Worm (Caenorhabditis elegans) whole organism, L1 larva: ENCODE data around the gene K09A9.6.

Experiments
- C04F5.9 ChIP-seq: sonication (generic microtip); optimal IDR thresholded peaks from 2 replicates; lab custom pipeline; 2016; ENCODE audit warnings: missing genetic modification characterization, missing compliant biosample characterization
- C34B4.2 ChIP-seq: sonication (generic microtip); optimal IDR thresholded peaks from 2 replicates; lab custom pipeline; 2017; ENCODE audit warnings: mild to moderate bottlenecking, missing genetic modification characterization, missing compliant biosample characterization
- F16B12.6 ChIP-seq: fragments of 150-350 bp; optimal IDR thresholded peaks from 2 replicates; lab custom pipeline; 2014; ENCODE audit warnings: missing biosample characterization, missing genetic modification characterization
- aly-2 ChIP-seq: fragments of 150-350 bp; optimal IDR thresholded peaks from 2 replicates; lab custom pipeline; 2014; ENCODE audit warnings: missing biosample characterization, missing genetic modification characterization
- ama-1 ChIP-seq: fragments of 150-350 bp; optimal IDR thresholded peaks from 2 replicates; lab custom pipeline; 2014
- ceh-8 ChIP-seq: fragments of 200-800 bp; sonication (Bioruptor generic); optimal IDR thresholded peaks from 2 replicates; lab custom pipeline; 2018; ENCODE audit warnings: mild to moderate bottlenecking, missing genetic modification characterization, moderate library complexity, missing compliant biosample characterization
- ceh-82 ChIP-seq, 3 experiments: fragments of 150-350 bp in 1 of 3; sonication (generic microtip) in 2 of 3; optimal IDR thresholded peaks; 2 replicates each; lab custom pipeline; 2014 to 2017; ENCODE audit warnings: missing biosample characterization in 3 of 3, missing genetic modification characterization in 3 of 3
- ceh-90 ChIP-seq: sonication (generic microtip); optimal IDR thresholded peaks from 2 replicates; lab custom pipeline; 2016; ENCODE audit warnings: missing genetic modification characterization, missing compliant biosample characterization
- dsc-1 ChIP-seq: sonication (generic microtip); optimal IDR thresholded peaks from 2 replicates; lab custom pipeline; 2016; ENCODE audit warnings: mild to moderate bottlenecking, missing genetic modification characterization, missing compliant biosample characterization
- efl-1 ChIP-seq, 4 experiments: fragments of 150-350 bp; optimal IDR thresholded peaks in 3 of 4; peaks in 1 of 4; 1 replicate in 1 of 4; 2 replicates in 3 of 4; lab custom pipeline; 2014; ENCODE audit warnings: missing biosample characterization in 2 of 4, missing genetic modification characterization in 2 of 4, missing genetic modification reagents in 2 of 4
- egl-13 ChIP-seq: sonication (generic microtip); optimal IDR thresholded peaks from 2 replicates; lab custom pipeline; 2016; ENCODE audit warnings: missing genotype, missing genetic modification reagents, missing genetic modification characterization, missing compliant biosample characterization
- elt-2 ChIP-seq: sonication (generic microtip); optimal IDR thresholded peaks from 2 replicates; lab custom pipeline; 2016; ENCODE audit warnings: missing genetic modification characterization, mild to moderate bottlenecking, inconsistent platforms, missing compliant biosample characterization, missing genetic modification reagents
- elt-3 ChIP-seq, 6 experiments: fragments of 150-350 bp in 1 of 6; sonication (generic microtip); optimal IDR thresholded peaks; 2 replicates each; lab custom pipeline; 2017 to 2018; ENCODE audit warnings: missing biosample characterization in 6 of 6, missing genetic modification characterization in 6 of 6, inconsistent platforms in 1 of 6
- ets-5 ChIP-seq: fragments of 200-800 bp; sonication (Bioruptor generic); IDR thresholded peaks from 2 replicates; pipeline ENCODE4 v1.3.6; 2022; ENCODE audit warnings: missing genetic modification characterization, missing compliant biosample characterization
- fkh-10 ChIP-seq: sonication (generic microtip); optimal IDR thresholded peaks from 2 replicates; lab custom pipeline; 2017; ENCODE audit warnings: missing biosample characterization, missing genetic modification reagents, missing genetic modification characterization
- fos-1 ChIP-seq: fragments of 150-350 bp; optimal IDR thresholded peaks from 2 replicates; lab custom pipeline; 2014; ENCODE audit warnings: missing biosample characterization, missing genetic modification characterization
- hlh-17 ChIP-seq: fragments of 200-800 bp; sonication (Bioruptor generic); optimal IDR thresholded peaks from 2 replicates; lab custom pipeline; 2018; ENCODE audit warnings: missing genetic modification characterization, mild to moderate bottlenecking, missing compliant biosample characterization, moderate library complexity, borderline replicate concordance
- hpl-2 ChIP-seq: fragments of 150-350 bp; optimal IDR thresholded peaks from 2 replicates; lab custom pipeline; 2014; ENCODE audit warnings: missing biosample characterization, missing genetic modification reagents, missing genetic modification characterization
- isw-1 ChIP-seq: fragments of 200-800 bp; sonication (Bioruptor generic); IDR thresholded peaks from 2 replicates; pipeline ENCODE4 v1.3.6; 2022; ENCODE audit warnings: missing genetic modification characterization, missing compliant biosample characterization
- jun-1 ChIP-seq: fragments of 150-350 bp; optimal IDR thresholded peaks from 2 replicates; lab custom pipeline; 2014; ENCODE audit warnings: missing biosample characterization, missing genetic modification reagents, missing genetic modification characterization
- lin-35 ChIP-seq, 2 experiments: fragments of 150-350 bp; optimal IDR thresholded peaks; 2 replicates each; lab custom pipeline; 2014; ENCODE audit warnings: missing biosample characterization in 2 of 2, missing genetic modification characterization in 2 of 2, missing genetic modification reagents in 2 of 2
- lin-39 ChIP-seq: fragments of 150-350 bp; optimal IDR thresholded peaks from 2 replicates; lab custom pipeline; 2014; ENCODE audit warnings: missing biosample characterization, missing genetic modification reagents, missing genetic modification characterization
- lsy-2 ChIP-seq, 2 experiments: fragments of 150-350 bp; optimal IDR thresholded peaks; 2 replicates each; lab custom pipeline; 2014; ENCODE audit warnings: missing biosample characterization in 2 of 2, missing genetic modification characterization in 2 of 2
- mdl-1 ChIP-seq, 2 experiments: fragments of 150-350 bp; optimal IDR thresholded peaks; 2 replicates each; lab custom pipeline; 2014 to 2017; ENCODE audit warnings: missing biosample characterization in 2 of 2, missing genetic modification characterization in 2 of 2, inconsistent platforms in 1 of 2
- mef-2 ChIP-seq: fragments of 150-350 bp; optimal IDR thresholded peaks from 2 replicates; lab custom pipeline; 2014; ENCODE audit warnings: missing biosample characterization, missing genetic modification characterization
- mep-1 ChIP-seq: fragments of 150-350 bp; optimal IDR thresholded peaks from 2 replicates; lab custom pipeline; 2014; ENCODE audit warnings: missing biosample characterization, missing genetic modification characterization
- nhr-19 ChIP-seq: fragments of 200-800 bp; sonication (Bioruptor generic); conservative IDR thresholded peaks from 2 replicates; pipeline ENCODE4 v1.3.6; 2022; ENCODE audit warnings: missing genetic modification characterization, missing compliant biosample characterization
- nhr-47 ChIP-seq: sonication (generic microtip); optimal IDR thresholded peaks from 2 replicates; lab custom pipeline; 2016; ENCODE audit warnings: mild to moderate bottlenecking, missing genetic modification characterization, moderate library complexity, missing compliant biosample characterization
- nhr-71 ChIP-seq: sonication (generic microtip); optimal IDR thresholded peaks from 2 replicates; lab custom pipeline; 2016; ENCODE audit warnings: mild to moderate bottlenecking, missing genetic modification characterization, moderate library complexity, missing compliant biosample characterization
- nhr-76 ChIP-seq: sonication (generic microtip); optimal IDR thresholded peaks from 2 replicates; lab custom pipeline; 2017; ENCODE audit warnings: missing biosample characterization, missing genetic modification characterization
- nhr-84 ChIP-seq: sonication (generic microtip); optimal IDR thresholded peaks from 2 replicates; lab custom pipeline; 2017; ENCODE audit warnings: missing biosample characterization, missing genetic modification characterization
- nhr-85 ChIP-seq: sonication (generic microtip); peaks from one replicate; lab custom pipeline; 2016; ENCODE audit warnings: missing genetic modification characterization, inconsistent platforms, missing compliant biosample characterization
- nhr-90 ChIP-seq: sonication (generic microtip); optimal IDR thresholded peaks from 2 replicates; lab custom pipeline; 2016; ENCODE audit warnings: mild to moderate bottlenecking, missing genetic modification characterization, missing compliant biosample characterization; ENCODE audit not compliant: poor library complexity
- pag-3 ChIP-seq: sonication (generic microtip); optimal IDR thresholded peaks from 2 replicates; lab custom pipeline; 2017; ENCODE audit warnings: missing genetic modification characterization, mild to moderate bottlenecking, missing compliant biosample characterization, antibody characterized with exemption, borderline replicate concordance; ENCODE audit not compliant: insufficient read depth
- pqm-1 ChIP-seq: sonication (generic microtip); optimal IDR thresholded peaks from 3 replicates; lab custom pipeline; 2017; ENCODE audit warnings: missing biosample characterization, missing genetic modification characterization
- skn-1 ChIP-seq: fragments of 150-350 bp; optimal IDR thresholded peaks from 2 replicates; lab custom pipeline; 2014; ENCODE audit warnings: missing biosample characterization, missing genetic modification characterization
- snpc-4 ChIP-seq: fragments of 150-350 bp; optimal IDR thresholded peaks from 2 replicates; lab custom pipeline; 2014; ENCODE audit warnings: missing biosample characterization, missing genetic modification characterization
- snu-23 ChIP-seq: sonication (generic microtip); optimal IDR thresholded peaks from 2 replicates; lab custom pipeline; 2016; ENCODE audit warnings: missing genetic modification characterization, missing compliant biosample characterization
- sox-4 ChIP-seq: sonication (generic microtip); optimal IDR thresholded peaks from 2 replicates; lab custom pipeline; 2016; ENCODE audit warnings: missing genetic modification characterization, missing compliant biosample characterization
- sptf-1 ChIP-seq: fragments of 150-350 bp; optimal IDR thresholded peaks from 2 replicates; lab custom pipeline; 2014; ENCODE audit warnings: missing biosample characterization, missing genetic modification characterization
- sup-37 ChIP-seq: fragments of 200-800 bp; sonication (Bioruptor generic); optimal IDR thresholded peaks from 2 replicates; lab custom pipeline; 2018; ENCODE audit warnings: mild to moderate bottlenecking, missing genetic modification characterization, missing compliant biosample characterization
- swsn-7 ChIP-seq: sonication (generic microtip); optimal IDR thresholded peaks from 2 replicates; lab custom pipeline; 2016; ENCODE audit warnings: missing genetic modification characterization, missing compliant biosample characterization
- tlp-1 ChIP-seq: fragments of 150-350 bp; optimal IDR thresholded peaks from 2 replicates; lab custom pipeline; 2014; ENCODE audit warnings: missing biosample characterization, missing genetic modification characterization
- unc-30 ChIP-seq: sonication (generic microtip); optimal IDR thresholded peaks from 2 replicates; lab custom pipeline; 2017; ENCODE audit warnings: missing biosample characterization, missing genetic modification characterization
- vab-15 ChIP-seq: sonication (generic microtip); optimal IDR thresholded peaks from 2 replicates; lab custom pipeline; 2017; ENCODE audit warnings: missing genotype, mild to moderate bottlenecking, missing genetic modification characterization, missing compliant biosample characterization
- xbp-1 ChIP-seq: sonication (generic microtip); optimal IDR thresholded peaks from 2 replicates; lab custom pipeline; 2016; ENCODE audit warnings: missing genetic modification characterization, missing compliant biosample characterization
- zag-1 ChIP-seq: fragments of 150-350 bp; optimal IDR thresholded peaks from 2 replicates; lab custom pipeline; 2014; ENCODE audit warnings: missing biosample characterization, missing genetic modification characterization
- ztf-4 ChIP-seq: fragments of 150-350 bp; optimal IDR thresholded peaks from 2 replicates; lab custom pipeline; 2014; ENCODE audit warnings: missing biosample characterization, missing genetic modification characterization

Gene K09A9.6

ce11 chrX:15585144-15585543, 8.1 kb downstream of the K09A9.6 start:
- TF ChIP-seq vab-15 (no peak), ceh-90 (no peak), efl-1 (optimal IDR thresholded peaks at IDR 0.05; lab: Kevin White, UChicago) (no peak), efl-1 (GFP tag; optimal IDR thresholded peaks at IDR 0.05 in 1 of 2; lab: Kevin White, UChicago) (no peak)

ce11 chrX:15586192-15586591, 9.2 kb downstream of the K09A9.6 start:
- TF ChIP-seq snpc-4 (tag; lab: Kevin White, UChicago) (peak; percentile 30), aly-2 (tag; lab: Kevin White, UChicago) (no peak)

ce11 chrX:15590347-15590928, 13.4 kb downstream of the K09A9.6 start, which contains the start of gene gas-1:
TSS of gene gas-1 (minus strand) at chrX:15590397.
- TF ChIP-seq ztf-4 (tag; lab: Kevin White, UChicago) (no peak), fkh-10 (GFP tag; lab: Kevin White, UChicago) (no peak), nhr-85 (no peak), sox-4 (tag; lab: Kevin White, UChicago) (no peak), aly-2 (tag; lab: Kevin White, UChicago) (no peak), skn-1 (no peak), hlh-17 (no peak), egl-13 (no peak), ceh-90 (no peak), jun-1 (tag; lab: Kevin White, UChicago) (no peak), nhr-90 (tag; lab: Kevin White, UChicago) (peak; percentile 13), pag-3 (tag; lab: Kevin White, UChicago) (no peak), lsy-2 (tag; optimal IDR thresholded peaks at IDR 0.05; lab: Kevin White, UChicago) (no peak), mep-1 (no peak), nhr-76 (tag; lab: Kevin White, UChicago) (no peak), mef-2 (tag; lab: Kevin White, UChicago) (no peak), swsn-7 (tag; lab: Kevin White, UChicago) (no peak), lin-35 (GFP tag; optimal IDR thresholded peaks at IDR 0.05; lab: Kevin White, UChicago) (peak; percentile 5 to 48), vab-15 (no peak), unc-30 (no peak), xbp-1 (tag; lab: Kevin White, UChicago) (no peak), ceh-8 (GFP tag; lab: Kevin White, UChicago) (no peak), C04F5.9 (no peak), nhr-71 (peak; percentile 20), ets-5 (GFP tag; lab: Robert Waterston, UW) (no peak), ceh-82 (tag; optimal IDR thresholded peaks at IDR 0.05; lab: Kevin White, UChicago) (no peak), sup-37 (GFP tag; lab: Kevin White, UChicago) (no peak), C34B4.2 (tag; lab: Kevin White, UChicago) (no peak), nhr-84 (tag; lab: Kevin White, UChicago) (no peak), sptf-1 (no peak), dsc-1 (no peak), hpl-2 (no peak), pqm-1 (tag; lab: Kevin White, UChicago) (no peak), fos-1 (tag; lab: Kevin White, UChicago) (no peak), zag-1 (tag; lab: Kevin White, UChicago) (no peak), efl-1 (optimal IDR thresholded peaks at IDR 0.05; lab: Kevin White, UChicago) (peak in 1 of 2 experiments; percentile 9), efl-1 (GFP tag; optimal IDR thresholded peaks at IDR 0.05 in 1 of 2; lab: Kevin White, UChicago) (peak in 1 of 2 experiments; percentile 7), nhr-47 (tag; lab: Kevin White, UChicago) (peak; percentile 24), tlp-1 (no peak), elt-2 (tag; lab: Kevin White, UChicago) (no peak), elt-3 (tag; optimal IDR thresholded peaks at IDR 0.05; lab: Kevin White, UChicago) (peak in 1 of 6 experiments; percentile 26), F16B12.6 (tag; lab: Kevin White, UChicago) (no peak), isw-1 (GFP tag; lab: Robert Waterston, UW) (no peak), mdl-1 (tag; optimal IDR thresholded peaks at IDR 0.05; lab: Kevin White, UChicago) (no peak), nhr-19 (GFP tag; lab: Robert Waterston, UW) (no peak), ama-1 (no peak), lin-39 (no peak), snu-23 (peak; percentile 31)
